Fruit fly (Drosophila melanogaster): ENCODE measurements around the gene Ets65A.

dm6 chr3L:6097270-6097669 lies at the start of gene Ets65A:
- TF ChIP-seq corto (GFP tag; optimal IDR thresholded peaks at IDR 0.05) = no peak
- TF ChIP-seq so (GFP tag; IDR thresholded peaks at IDR 0.05) = no peak
- no peak for TF ChIP-seq CG15514 (GFP tag; optimal IDR thresholded peaks at IDR 0.05)
- TF ChIP-seq inv (GFP tag; IDR thresholded peaks at IDR 0.05; ENCODE audit: partially characterized antibody) = no peak
- TF ChIP-seq CG15696 (tag; optimal IDR thresholded peaks at IDR 0.05) = no peak
- no peak for TF ChIP-seq CG5180 (GFP tag; optimal IDR thresholded peaks at IDR 0.05)
- TF ChIP-seq CTCF (GFP tag; optimal IDR thresholded peaks at IDR 0.05) = no peak
- no peak for TF ChIP-seq Hmr (GFP tag; optimal IDR thresholded peaks at IDR 0.05)
- no peak for TF ChIP-seq Rfx (GFP tag; IDR thresholded peaks at IDR 0.05)
- no peak for TF ChIP-seq Ada2b (GFP tag; IDR thresholded peaks at IDR 0.05)
- no peak for TF ChIP-seq ken (GFP tag; IDR thresholded peaks at IDR 0.05)
- TF ChIP-seq CkIIα-i1 (GFP tag; IDR thresholded peaks at IDR 0.05) = no peak
